Worm (Caenorhabditis elegans) whole organism, mixed stage, embryonic: ENCODE measurements around the gene ugt-55.

Experiments
- bed-3 ChIP-seq: fragments of 200-800 bp; sonication (Bioruptor generic); optimal IDR thresholded peaks from 3 replicates; lab custom pipeline; 2018; ENCODE audit warnings: mild to moderate bottlenecking, missing genetic modification characterization, moderate library complexity, missing compliant biosample characterization
- ces-1 ChIP-seq: fragments of 150-350 bp; optimal IDR thresholded peaks from 2 replicates; lab custom pipeline; 2014; ENCODE audit warnings: missing biosample characterization, missing genetic modification reagents, missing genetic modification characterization
- drap-1 ChIP-seq: fragments of 200-800 bp; sonication (Bioruptor generic); optimal IDR thresholded peaks from 3 replicates; lab custom pipeline; 2018; ENCODE audit warnings: mild to moderate bottlenecking, missing genetic modification characterization, missing compliant biosample characterization
- elt-3 ChIP-seq: fragments of 150-350 bp; optimal IDR thresholded peaks from 2 replicates; lab custom pipeline; 2014; ENCODE audit warnings: missing biosample characterization, missing genetic modification characterization
- hlh-1 ChIP-seq: fragments of 150-350 bp; optimal IDR thresholded peaks from 2 replicates; lab custom pipeline; 2014; ENCODE audit warnings: missing biosample characterization, missing genetic modification reagents, missing genetic modification characterization
- lin-13 ChIP-seq: fragments of 150-350 bp; optimal IDR thresholded peaks from 2 replicates; lab custom pipeline; 2014; ENCODE audit warnings: missing biosample characterization, missing genetic modification characterization
- lin-32 ChIP-seq: fragments of 200-800 bp; sonication (Bioruptor generic); optimal IDR thresholded peaks from 2 replicates; lab custom pipeline; 2018; ENCODE audit warnings: mild to moderate bottlenecking, missing genetic modification characterization, missing compliant biosample characterization
- lsy-2 ChIP-seq: fragments of 150-350 bp; optimal IDR thresholded peaks from 2 replicates; lab custom pipeline; 2014; ENCODE audit warnings: missing biosample characterization, missing genetic modification characterization
- nhr-12 ChIP-seq: fragments of 150-350 bp; optimal IDR thresholded peaks from 2 replicates; lab custom pipeline; 2014; ENCODE audit warnings: missing biosample characterization, missing genetic modification characterization
- nhr-237 ChIP-seq: fragments of 150-350 bp; optimal IDR thresholded peaks from 2 replicates; lab custom pipeline; 2014; ENCODE audit warnings: missing biosample characterization, missing genetic modification characterization
- pha-4 ChIP-seq: fragments of 150-350 bp; optimal IDR thresholded peaks from 2 replicates; lab custom pipeline; 2018; ENCODE audit warnings: missing biosample characterization, missing genetic modification reagents, missing genetic modification characterization
- snpc-4 ChIP-seq: fragments of 150-350 bp; optimal IDR thresholded peaks from 2 replicates; lab custom pipeline; 2014; ENCODE audit warnings: missing biosample characterization, missing genetic modification characterization
- unc-120 ChIP-seq: sonication (generic microtip); optimal IDR thresholded peaks from 2 replicates; lab custom pipeline; 2017; ENCODE audit warnings: missing genetic modification characterization, missing compliant biosample characterization; ENCODE audit not compliant: poor library complexity, severe bottlenecking

- no peak for TF ChIP-seq drap-1 (GFP tag; lab: Kevin White, UChicago)
- TF ChIP-seq hlh-1 (tag; lab: Kevin White, UChicago) = peak; percentile 42
- TF ChIP-seq nhr-237 (tag; lab: Kevin White, UChicago) = no peak
- TF ChIP-seq lsy-2 (tag; lab: Kevin White, UChicago) = no peak
- TF ChIP-seq nhr-12 = no peak
- no peak for TF ChIP-seq ces-1 (GFP tag; lab: Kevin White, UChicago)
- TF ChIP-seq unc-120 (tag; lab: Kevin White, UChicago) = no peak
- TF ChIP-seq bed-3 (GFP tag; lab: Kevin White, UChicago) = no peak
- no peak for TF ChIP-seq lin-13 (tag; lab: Kevin White, UChicago)
- no peak for TF ChIP-seq elt-3 (tag; lab: Kevin White, UChicago)
- no peak for TF ChIP-seq lin-32
- TF ChIP-seq pha-4 (tag; lab: Kevin White, UChicago) = no peak
- TF ChIP-seq snpc-4 (tag; lab: Kevin White, UChicago) = no peak
Measured at ce11 chrV:12208678-12209077, 47.8 kb upstream of the ugt-55 start.
